Worm (Caenorhabditis elegans) whole organism, mixed stage, embryonic: ENCODE measurements around the gene rpn-9.

ENCODE experiments used
- blmp-1 ChIP-seq: fragments of 150-350 bp; optimal IDR thresholded peaks from 2 replicates; lab custom pipeline; 2014; ENCODE audit warnings: missing biosample characterization, missing genetic modification characterization
- ces-1 ChIP-seq: fragments of 150-350 bp; optimal IDR thresholded peaks from 2 replicates; lab custom pipeline; 2014; ENCODE audit warnings: missing biosample characterization, missing genetic modification reagents, missing genetic modification characterization
- drap-1 ChIP-seq: fragments of 200-800 bp; sonication (Bioruptor generic); optimal IDR thresholded peaks from 3 replicates; lab custom pipeline; 2018; ENCODE audit warnings: mild to moderate bottlenecking, missing genetic modification characterization, missing compliant biosample characterization
- elt-1 ChIP-seq: sonication (generic microtip); optimal IDR thresholded peaks from 2 replicates; lab custom pipeline; 2017; ENCODE audit warnings: missing genetic modification characterization, mild to moderate bottlenecking, missing compliant biosample characterization, antibody characterized with exemption, moderate library complexity, borderline replicate concordance; ENCODE audit not compliant: insufficient read depth
- elt-3 ChIP-seq: fragments of 150-350 bp; optimal IDR thresholded peaks from 2 replicates; lab custom pipeline; 2014; ENCODE audit warnings: missing biosample characterization, missing genetic modification characterization
- hlh-1 ChIP-seq: fragments of 150-350 bp; optimal IDR thresholded peaks from 2 replicates; lab custom pipeline; 2014; ENCODE audit warnings: missing biosample characterization, missing genetic modification reagents, missing genetic modification characterization
- nhr-12 ChIP-seq: fragments of 150-350 bp; optimal IDR thresholded peaks from 2 replicates; lab custom pipeline; 2014; ENCODE audit warnings: missing biosample characterization, missing genetic modification characterization
- nhr-237 ChIP-seq: fragments of 150-350 bp; optimal IDR thresholded peaks from 2 replicates; lab custom pipeline; 2014; ENCODE audit warnings: missing biosample characterization, missing genetic modification characterization
- pha-4 ChIP-seq: fragments of 150-350 bp; optimal IDR thresholded peaks from 2 replicates; lab custom pipeline; 2018; ENCODE audit warnings: missing biosample characterization, missing genetic modification reagents, missing genetic modification characterization
- sem-2 ChIP-seq: fragments of 200-800 bp; sonication (Bioruptor generic); optimal IDR thresholded peaks from 2 replicates; lab custom pipeline; 2018; ENCODE audit warnings: mild to moderate bottlenecking, missing genetic modification characterization, missing compliant biosample characterization
- unc-120 ChIP-seq: sonication (generic microtip); optimal IDR thresholded peaks from 2 replicates; lab custom pipeline; 2017; ENCODE audit warnings: missing genetic modification characterization, missing compliant biosample characterization; ENCODE audit not compliant: poor library complexity, severe bottlenecking
- unc-39 ChIP-seq: fragments of 150-350 bp; optimal IDR thresholded peaks from 2 replicates; lab custom pipeline; 2014; ENCODE audit warnings: missing biosample characterization, missing genetic modification characterization
- unc-62 ChIP-seq: fragments of 150-350 bp; optimal IDR thresholded peaks from 2 replicates; lab custom pipeline; 2014; ENCODE audit warnings: missing biosample characterization, missing genetic modification reagents, missing genetic modification characterization
- ztf-11 ChIP-seq: fragments of 150-350 bp; optimal IDR thresholded peaks from 2 replicates; lab custom pipeline; 2014; ENCODE audit warnings: missing biosample characterization, missing genetic modification characterization

DNA sequence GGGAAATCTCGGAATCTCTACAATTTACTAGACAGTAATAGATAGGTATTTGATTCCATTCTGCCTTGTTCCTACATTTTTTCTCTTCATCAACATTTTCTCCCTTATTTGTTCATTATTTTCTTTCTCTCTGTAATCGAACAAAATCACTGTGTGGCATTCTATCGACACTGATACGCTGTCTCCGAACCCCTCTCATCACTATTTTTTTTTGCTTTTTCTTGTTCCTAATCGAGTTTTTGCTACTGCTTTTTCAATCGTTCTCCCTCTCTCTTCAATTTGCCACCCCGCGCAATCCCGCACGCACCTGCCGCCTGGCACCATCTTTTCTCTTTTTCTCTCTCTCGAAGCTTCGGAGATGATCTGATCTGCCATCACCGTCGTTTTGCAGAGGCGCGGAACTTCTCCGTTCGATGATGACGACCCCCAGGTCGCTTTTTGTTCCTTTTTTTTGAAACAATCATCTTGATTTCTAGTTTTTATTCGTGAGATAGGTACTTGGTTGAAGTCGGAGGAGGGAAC, 38.4 kb downstream of the rpn-9 start:
- TF ChIP-seq elt-1 (tag; lab: Kevin White, UChicago) (no peak), sem-2 (GFP tag; lab: Kevin White, UChicago) (no peak), unc-120 (tag; lab: Kevin White, UChicago) (no peak), nhr-12 (tag; lab: Kevin White, UChicago) (no peak), nhr-237 (tag; lab: Kevin White, UChicago) (no peak), unc-39 (tag; lab: Kevin White, UChicago) (no peak), unc-62 (GFP tag; lab: Kevin White, UChicago) (no peak), elt-3 (no peak), drap-1 (no peak), ztf-11 (tag; lab: Kevin White, UChicago) (no peak), blmp-1 (no peak), ces-1 (GFP tag; lab: Kevin White, UChicago) (no peak), pha-4 (tag; lab: Kevin White, UChicago) (no peak), hlh-1 (no peak)
